Worm (Caenorhabditis elegans) whole organism, young adult: ENCODE data around the gene K09C4.5.

ENCODE experiments used
- B0336.3 ChIP-seq: fragments of 200-800 bp; sonication (Bioruptor generic); IDR thresholded peaks from 2 replicates; pipeline ENCODE4 v1.3.6; 2022; ENCODE audit warnings: missing genetic modification characterization, missing compliant biosample characterization
- C06A6.2 ChIP-seq: fragments of 200-800 bp; sonication (Bioruptor generic); conservative IDR thresholded peaks from 2 replicates; pipeline ENCODE4 v1.3.6; 2022; ENCODE audit warnings: missing genetic modification characterization, missing compliant biosample characterization
- D2030.7 ChIP-seq: fragments of 200-800 bp; sonication (Bioruptor generic); IDR thresholded peaks from 2 replicates; pipeline ENCODE4 v1.3.6; 2022; ENCODE audit warnings: missing genetic modification reagents, missing genetic modification characterization, missing compliant biosample characterization
- F22D6.2 ChIP-seq: sonication (generic microtip); optimal IDR thresholded peaks from 2 replicates; lab custom pipeline; 2016; ENCODE audit warnings: mild to moderate bottlenecking, missing genetic modification characterization, missing compliant biosample characterization
- F33H1.4 ChIP-seq: fragments of 200-800 bp; sonication (Bioruptor generic); IDR thresholded peaks from 2 replicates; pipeline ENCODE4 v1.3.6; 2022; ENCODE audit warnings: missing genetic modification reagents, missing genetic modification characterization, missing compliant biosample characterization
- F37B4.10 ChIP-seq: fragments of 200-800 bp; sonication (Bioruptor generic); IDR thresholded peaks from 2 replicates; pipeline ENCODE4 v1.3.6; 2022; ENCODE audit warnings: missing genetic modification characterization, missing compliant biosample characterization
- F39B2.1 ChIP-seq: fragments of 200-800 bp; sonication (Bioruptor generic); IDR thresholded peaks from 2 replicates; pipeline ENCODE4 v1.3.6; 2022; ENCODE audit warnings: missing genetic modification reagents, missing genetic modification characterization, missing compliant biosample characterization
- F55B11.4 ChIP-seq: sonication (generic microtip); optimal IDR thresholded peaks from 2 replicates; lab custom pipeline; 2016; ENCODE audit warnings: missing compliant biosample characterization, missing genetic modification characterization, borderline replicate concordance; ENCODE audit not compliant: insufficient read depth
- F57A8.1 ChIP-seq: fragments of 200-800 bp; sonication (Bioruptor generic); optimal IDR thresholded peaks from 2 replicates; lab custom pipeline; 2018; ENCODE audit warnings: mild to moderate bottlenecking, missing genetic modification characterization, moderate library complexity, missing compliant biosample characterization
- K11D2.4 ChIP-seq: fragments of 200-800 bp; sonication (Bioruptor generic); IDR thresholded peaks from 2 replicates; pipeline ENCODE4 v1.3.6; 2022; ENCODE audit warnings: missing genetic modification reagents, missing genetic modification characterization, missing compliant biosample characterization
- Y53F4B.3 ChIP-seq: fragments of 200-800 bp; sonication (Bioruptor generic); IDR thresholded peaks from 2 replicates; pipeline ENCODE4 v1.3.6; 2022; ENCODE audit warnings: missing genetic modification reagents, missing genetic modification characterization, missing compliant biosample characterization
- Y53G8AR.9 ChIP-seq: fragments of 200-800 bp; sonication (Bioruptor generic); conservative IDR thresholded peaks from 2 replicates; pipeline ENCODE4 v1.3.6; 2022; ENCODE audit warnings: missing genetic modification reagents, missing genetic modification characterization, missing compliant biosample characterization
- Y79H2A.3 ChIP-seq: fragments of 200-800 bp; sonication (Bioruptor generic); conservative IDR thresholded peaks from 2 replicates; pipeline ENCODE4 v1.3.6; 2022; ENCODE audit warnings: missing genetic modification reagents, missing genetic modification characterization, missing compliant biosample characterization
- ama-1 ChIP-seq, 3 experiments: fragments of 150-350 bp in 1 of 3; sonication (generic microtip) in 2 of 3; optimal IDR thresholded peaks; 2 replicates each; lab custom pipeline; 2014 to 2018; ENCODE audit warnings: missing biosample characterization in 2 of 3, missing genetic modification characterization in 2 of 3, missing genetic modification reagents in 2 of 3
- aptf-2 ChIP-seq: fragments of 200-800 bp; sonication (Bioruptor generic); conservative IDR thresholded peaks from 2 replicates; pipeline ENCODE4 v1.3.6; 2022; ENCODE audit warnings: missing genetic modification reagents, missing genetic modification characterization, missing compliant biosample characterization
- attf-3 ChIP-seq: fragments of 200-800 bp; sonication (Bioruptor generic); conservative IDR thresholded peaks from 2 replicates; pipeline ENCODE4 v1.3.6; 2022; ENCODE audit warnings: missing genetic modification reagents, missing genetic modification characterization, missing compliant biosample characterization
- cebp-2 ChIP-seq: fragments of 200-800 bp; sonication (Bioruptor generic); IDR thresholded peaks from 2 replicates; pipeline ENCODE4 v1.3.6; 2022; ENCODE audit warnings: missing genetic modification characterization, missing compliant biosample characterization
- ceh-27 ChIP-seq: fragments of 200-800 bp; sonication (Bioruptor generic); optimal IDR thresholded peaks from 2 replicates; lab custom pipeline; 2018; ENCODE audit warnings: mild to moderate bottlenecking, missing genetic modification characterization, moderate library complexity, missing compliant biosample characterization
- chd-7 ChIP-seq: sonication (generic microtip); optimal IDR thresholded peaks from 2 replicates; lab custom pipeline; 2016; ENCODE audit warnings: mild to moderate bottlenecking, missing genetic modification characterization, moderate library complexity, missing compliant biosample characterization
- him-1 ChIP-seq: sonication (generic microtip); optimal IDR thresholded peaks from 2 replicates; lab custom pipeline; 2016; ENCODE audit warnings: missing genotype, missing genetic modification reagents, missing genetic modification characterization, missing compliant biosample characterization
- hlh-12 ChIP-seq: sonication (generic microtip); optimal IDR thresholded peaks from 2 replicates; lab custom pipeline; 2016; ENCODE audit warnings: missing genetic modification characterization, missing compliant biosample characterization
- let-607 ChIP-seq, 2 experiments: fragments of 200-800 bp in 1 of 2; sonication (Bioruptor generic) in 1 of 2; sonication (generic microtip) in 1 of 2; optimal IDR thresholded peaks; 2 replicates each; lab custom pipeline; 2016 to 2018; ENCODE audit warnings: mild to moderate bottlenecking in 2 of 2, missing compliant biosample characterization in 2 of 2, missing genetic modification characterization in 2 of 2, moderate library complexity in 2 of 2, missing genotype in 1 of 2
- lsy-27 ChIP-seq: sonication (generic microtip); optimal IDR thresholded peaks from 2 replicates; lab custom pipeline; 2017; ENCODE audit warnings: missing genetic modification characterization, mild to moderate bottlenecking, missing compliant biosample characterization, antibody characterized with exemption, missing genotype, borderline replicate concordance; ENCODE audit not compliant: insufficient read depth
- nfya-1 ChIP-seq: sonication (generic microtip); optimal IDR thresholded peaks from 2 replicates; lab custom pipeline; 2017; ENCODE audit warnings: antibody characterized with exemption, missing compliant biosample characterization, missing genetic modification characterization, borderline replicate concordance; ENCODE audit not compliant: insufficient read depth
- nhr-80 ChIP-seq: sonication (generic microtip); optimal IDR thresholded peaks from 2 replicates; lab custom pipeline; 2016; ENCODE audit warnings: missing genetic modification characterization, missing compliant biosample characterization
- pbrm-1 ChIP-seq: fragments of 200-800 bp; sonication (Bioruptor generic); IDR thresholded peaks from 2 replicates; pipeline ENCODE4 v1.3.6; 2022; ENCODE audit warnings: missing genetic modification reagents, missing genetic modification characterization, missing compliant biosample characterization
- pha-4 ChIP-seq: fragments of 150-350 bp; sonication (generic microtip); optimal IDR thresholded peaks from 2 replicates; lab custom pipeline; 2014; ENCODE audit warnings: missing biosample characterization, missing genetic modification reagents, missing genetic modification characterization
- sdz-38 ChIP-seq: sonication (generic microtip); optimal IDR thresholded peaks from 2 replicates; lab custom pipeline; 2016; ENCODE audit warnings: missing genotype, missing genetic modification characterization, missing compliant biosample characterization
- tbp1 ChIP-seq: fragments of 200-800 bp; sonication (Bioruptor generic); optimal IDR thresholded peaks from 2 replicates; lab custom pipeline; 2018; ENCODE audit warnings: mild to moderate bottlenecking, missing genetic modification characterization, missing compliant biosample characterization
- tlf-1 ChIP-seq: fragments of 200-800 bp; sonication (Bioruptor generic); optimal IDR thresholded peaks from 2 replicates; lab custom pipeline; 2018; ENCODE audit warnings: mild to moderate bottlenecking, missing genetic modification characterization, missing compliant biosample characterization
- ztf-18 ChIP-seq: sonication (generic microtip); optimal IDR thresholded peaks from 2 replicates; lab custom pipeline; 2016; ENCODE audit warnings: missing genotype, mild to moderate bottlenecking, missing genetic modification characterization, missing compliant biosample characterization
- ztf-22 ChIP-seq: fragments of 200-800 bp; sonication (Bioruptor generic); optimal IDR thresholded peaks from 2 replicates; lab custom pipeline; 2018; ENCODE audit warnings: mild to moderate bottlenecking, missing genetic modification characterization, moderate library complexity, missing compliant biosample characterization
- ztf-28 ChIP-seq: fragments of 200-800 bp; sonication (Bioruptor generic); IDR thresholded peaks from 2 replicates; pipeline ENCODE4 v1.3.6; 2022; ENCODE audit warnings: missing genetic modification reagents, missing genetic modification characterization, missing compliant biosample characterization
- ztf-3 ChIP-seq: fragments of 200-800 bp; sonication (Bioruptor generic); optimal IDR thresholded peaks from 2 replicates; lab custom pipeline; 2018; ENCODE audit warnings: mild to moderate bottlenecking, missing genetic modification characterization, missing compliant biosample characterization

The K09C4.5 gene

DNA sequence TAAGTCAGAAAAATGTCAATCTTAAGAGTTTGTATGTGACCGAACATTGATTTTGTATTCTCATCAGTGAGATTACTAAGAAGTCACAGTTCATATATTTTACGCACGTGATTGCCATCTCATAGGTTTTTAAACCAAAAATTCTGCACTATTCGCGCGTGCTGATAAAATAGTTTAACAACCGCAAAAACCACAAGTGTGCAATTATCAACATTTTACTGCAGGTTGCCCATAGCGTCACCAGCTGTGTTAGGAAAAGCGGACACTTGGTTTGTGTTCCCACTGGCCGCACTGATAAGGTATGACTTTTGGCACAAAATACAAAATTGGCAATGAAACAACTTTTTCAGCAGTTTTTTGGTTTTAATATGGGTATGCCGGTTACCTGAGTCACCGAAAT lies 7.7 kb downstream of the K09C4.5 start (continued):
- peak; percentile 88 for TF ChIP-seq ztf-22
- no peak for TF ChIP-seq Y53F4B.3 (GFP tag; lab: Robert Waterston, UW)
- no peak for TF ChIP-seq ztf-28 (GFP tag; lab: Robert Waterston, UW)
- TF ChIP-seq C06A6.2 (GFP tag; lab: Robert Waterston, UW), result no peak
- no peak for TF ChIP-seq him-1
- TF ChIP-seq let-607 (tag; optimal IDR thresholded peaks at IDR 0.05; lab: Kevin White, UChicago), result peak; percentile 36 to 39
- TF ChIP-seq F39B2.1 (GFP tag; lab: Robert Waterston, UW), result no peak
- no peak for TF ChIP-seq lsy-27 (tag; lab: Kevin White, UChicago)
- TF ChIP-seq tlf-1, result peak; percentile 41
- peak; percentile 74 for TF ChIP-seq F22D6.2 (tag; lab: Kevin White, UChicago)
- TF ChIP-seq B0336.3 (GFP tag; lab: Robert Waterston, UW), result peak; percentile 70; the same call in 1 of the 2 replicates
- TF ChIP-seq F33H1.4 (GFP tag; lab: Robert Waterston, UW), result no peak
- TF ChIP-seq chd-7 (tag; lab: Kevin White, UChicago), result no peak
- no peak for TF ChIP-seq K11D2.4 (GFP tag; lab: Robert Waterston, UW)
- TF ChIP-seq F37B4.10 (GFP tag; lab: Robert Waterston, UW), result no peak

DNA sequence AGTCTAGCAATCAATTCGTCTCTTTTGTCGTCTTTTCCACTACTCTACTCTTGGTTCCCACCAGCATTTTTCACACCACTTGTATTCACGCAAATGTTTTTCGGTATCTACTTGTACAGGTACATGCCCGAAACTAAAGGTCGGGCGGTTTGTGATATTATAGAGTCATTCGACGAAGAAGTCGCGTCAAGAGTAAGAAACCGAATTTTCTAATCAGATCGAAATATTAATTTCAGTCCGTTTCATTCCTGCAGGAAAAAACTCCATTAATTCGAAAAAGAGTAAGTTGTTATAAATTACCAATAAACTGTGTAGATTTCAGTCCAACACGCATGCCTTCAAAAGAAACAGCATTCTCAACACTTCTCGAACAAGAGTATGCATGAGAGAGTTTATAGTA lies 9.5 kb downstream of the K09C4.5 start:
- TF ChIP-seq nfya-1 (tag; lab: Kevin White, UChicago) (no peak), hlh-12 (tag; lab: Kevin White, UChicago) (no peak), attf-3 (no peak), ama-1 (optimal IDR thresholded peaks at IDR 0.05; lab: Kevin White, UChicago) (no peak), ama-1 (GFP tag; optimal IDR thresholded peaks at IDR 0.05; lab: Kevin White, UChicago) (no peak), let-607 (tag; optimal IDR thresholded peaks at IDR 0.05; lab: Kevin White, UChicago) (no peak), Y53G8AR.9 (GFP tag; lab: Robert Waterston, UW) (no peak), pbrm-1 (no peak)

DNA sequence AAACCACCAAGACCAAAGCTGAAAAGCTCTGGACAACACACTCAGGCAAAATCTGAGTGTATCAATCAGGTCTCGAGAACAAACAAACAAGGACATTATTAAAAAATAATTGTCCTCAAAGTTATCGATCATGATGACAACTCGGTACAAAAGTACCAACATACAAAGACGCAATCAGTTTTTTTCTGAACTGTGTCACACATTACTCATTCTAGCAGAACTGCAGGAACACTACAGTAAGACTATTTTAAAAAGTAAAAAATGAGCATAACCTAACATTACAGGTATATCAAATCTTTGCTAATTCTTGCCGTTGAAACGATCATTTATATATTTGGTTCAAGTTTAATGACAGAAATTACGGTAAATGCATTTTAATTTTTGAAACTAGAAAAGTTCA lies 13.8 kb downstream of the K09C4.5 start, which contains the start of gene K09C4.2:
Gene K09C4.2 (plus strand): TSS at position 301 of the 400 bp plus-strand sequence.
- TF ChIP-seq sdz-38 (tag; lab: Kevin White, UChicago), result no peak
- no peak for TF ChIP-seq F57A8.1 (GFP tag; lab: Kevin White, UChicago)
- no peak for TF ChIP-seq tbp1
- TF ChIP-seq F55B11.4 (tag; lab: Kevin White, UChicago), result no peak
- TF ChIP-seq D2030.7 (GFP tag; lab: Robert Waterston, UW), result no peak
- TF ChIP-seq B0336.3 (GFP tag; lab: Robert Waterston, UW), result no peak
- TF ChIP-seq Y79H2A.3, result no peak
- TF ChIP-seq ztf-18, result no peak
- TF ChIP-seq F39B2.1 (GFP tag; lab: Robert Waterston, UW), result no peak
- no peak for TF ChIP-seq aptf-2 (GFP tag; lab: Robert Waterston, UW)
- TF ChIP-seq, all 124 proteins: peak for 0

DNA sequence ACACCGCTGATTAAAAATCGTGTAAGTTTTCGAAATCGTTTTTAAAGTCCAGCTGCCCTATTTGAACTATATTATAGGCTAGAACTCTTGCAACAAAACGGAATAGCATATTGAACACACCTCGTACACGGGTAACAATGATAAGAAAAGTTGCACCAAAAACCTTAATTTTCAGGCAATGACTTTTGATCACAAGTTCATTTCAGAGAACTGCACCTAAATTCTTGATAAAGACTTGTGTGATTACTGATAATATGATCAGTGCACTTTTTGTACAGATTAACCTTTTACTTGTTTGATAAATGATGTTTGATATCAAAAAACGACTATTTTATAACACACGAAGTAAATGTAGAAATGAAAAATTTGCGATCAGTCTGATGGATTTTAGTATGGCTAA lies 15.4 kb downstream of the K09C4.5 start:
- TF ChIP-seq ceh-27 (GFP tag; lab: Kevin White, UChicago) (no peak), nhr-80 (tag; lab: Kevin White, UChicago) (peak; percentile 79), ztf-18 (no peak), ztf-3 (GFP tag; lab: Kevin White, UChicago) (no peak), tlf-1 (no peak), F33H1.4 (GFP tag; lab: Robert Waterston, UW) (no peak), cebp-2 (GFP tag; lab: Robert Waterston, UW) (no peak), pha-4 (no peak)
